Fruit fly (Drosophila melanogaster) whole organism, wandering third instar larva: ENCODE data around the gene Jon25Bi.

Experiments
- CrebA ChIP-seq: fragments of 200-800 bp; sonication (Bioruptor generic); optimal IDR thresholded peaks from 2 replicates; lab custom pipeline; 2016; ENCODE audit warnings: missing biosample characterization, mild to moderate bottlenecking, missing genetic modification characterization, borderline replicate concordance
- Hnf4 ChIP-seq: fragments of 200-800 bp; sonication (Bioruptor generic); optimal IDR thresholded peaks from 2 replicates; lab custom pipeline; 2016; ENCODE audit warnings: missing biosample characterization, mild to moderate bottlenecking, missing genetic modification characterization
- Hr78 ChIP-seq: fragments of >200 bp; optimal IDR thresholded peaks from 2 replicates; lab custom pipeline; 2017; ENCODE audit warnings: missing biosample characterization, missing genetic modification characterization
- OdsH ChIP-seq: fragments of 200-800 bp; sonication (Bioruptor generic); optimal IDR thresholded peaks from 2 replicates; lab custom pipeline; 2016; ENCODE audit warnings: missing biosample characterization, mild to moderate bottlenecking, missing genetic modification characterization
- Rel ChIP-seq, 2 experiments: fragments of 200-800 bp; sonication (Bioruptor generic) in 1 of 2; optimal IDR thresholded peaks; 2 replicates in 1 of 2; 3 replicates in 1 of 2; lab custom pipeline; 2016 to 2019; ENCODE audit warnings: mild to moderate bottlenecking in 2 of 2, missing biosample characterization in 2 of 2, missing genetic modification characterization in 2 of 2, moderate library complexity in 1 of 2
- dmrt93B ChIP-seq: fragments of 200-800 bp; sonication (Bioruptor generic); optimal IDR thresholded peaks from 2 replicates; lab custom pipeline; 2018; ENCODE audit warnings: missing biosample characterization, mild to moderate bottlenecking, missing genetic modification characterization
- fru ChIP-seq: fragments of 200-800 bp; sonication (Bioruptor generic); optimal IDR thresholded peaks from 3 replicates; lab custom pipeline; 2016; ENCODE audit warnings: missing biosample characterization, mild to moderate bottlenecking, missing genetic modification characterization
- jim ChIP-seq: fragments of 175-275, 200-325 bp; sonication (Bioruptor generic); optimal IDR thresholded peaks from 2 replicates; lab custom pipeline; 2016; ENCODE audit warnings: missing biosample characterization, mild to moderate bottlenecking, missing genetic modification characterization
- pan ChIP-seq: fragments of >200 bp; optimal IDR thresholded peaks from 2 replicates; lab custom pipeline; 2017
- psq ChIP-seq: fragments of 200-800 bp; sonication (Bioruptor generic); optimal IDR thresholded peaks from 3 replicates; lab custom pipeline; 2017; ENCODE audit warnings: missing biosample characterization, mild to moderate bottlenecking, missing genetic modification characterization, moderate library complexity
- woc ChIP-seq: sonication (Bioruptor generic); optimal IDR thresholded peaks from 2 replicates; lab custom pipeline; 2016; ENCODE audit warnings: missing biosample characterization, mild to moderate bottlenecking, missing genetic modification characterization

- TF ChIP-seq psq (GFP tag; lab: Kevin White, UChicago) (no peak), Hnf4 (GFP tag; lab: Kevin White, UChicago) (no peak), Rel (GFP tag; optimal IDR thresholded peaks at IDR 0.05; lab: Kevin White, UChicago) (no peak), Rel (tag; optimal IDR thresholded peaks at IDR 0.05; lab: Kevin White, UChicago) (no peak), OdsH (no peak), Hr78 (GFP tag; lab: Kevin White, UChicago) (no peak), woc (GFP tag; lab: Kevin White, UChicago) (no peak), CrebA (GFP tag; lab: Kevin White, UChicago) (no peak), pan (lab: Kevin White, UChicago) (no peak), fru (GFP tag; lab: Kevin White, UChicago) (no peak), jim (GFP tag; lab: Kevin White, UChicago) (peak; percentile 80), dmrt93B (GFP tag; lab: Kevin White, UChicago) (no peak)
Measured at dm6 chr2L:4982098-4982646, 27.2 kb upstream of the Jon25Bi start.
